Fruit fly (Drosophila melanogaster): Measurements from ENCODE around the gene Strip.

- TF ChIP-seq lola (GFP tag; optimal IDR thresholded peaks at IDR 0.05) (no peak), usp (GFP tag; optimal IDR thresholded peaks at IDR 0.05) (no peak), pan (optimal IDR thresholded peaks at IDR 0.05) (no peak), dmrt93B (GFP tag; optimal IDR thresholded peaks at IDR 0.05) (no peak), GATAd (GFP tag; optimal IDR thresholded peaks at IDR 0.05) (no peak), Abd-B (GFP tag; optimal IDR thresholded peaks at IDR 0.05) (no peak), Dfd (GFP tag; optimal IDR thresholded peaks at IDR 0.05) (no peak)
Measured at dm6 chr3L:3376551-3376950, 47.9 kb upstream of the Strip start, which contains the start of gene CG12012.

All from whole organism, wandering third instar larva.